Fruit fly (Drosophila melanogaster) whole organism, embryonic: ENCODE data around the gene CG3457.

Experiments used
- Antp ChIP-seq: fragments of 200-800 bp; sonication (Bioruptor generic); optimal IDR thresholded peaks from 3 replicates; lab custom pipeline; 2016; ENCODE audit warnings: missing biosample characterization, missing genetic modification characterization
- Atf3 ChIP-seq: fragments of 200-800 bp; sonication (Bioruptor generic); optimal IDR thresholded peaks from 3 replicates; lab custom pipeline; 2016; ENCODE audit warnings: missing biosample characterization, missing genetic modification characterization
- BEAF-32 ChIP-seq: fragments of 200-800 bp; sonication (Bioruptor generic); optimal IDR thresholded peaks from 3 replicates; lab custom pipeline; 2017; ENCODE audit warnings: missing biosample characterization, missing genetic modification characterization, mild to moderate bottlenecking, moderate library complexity, missing genetic modification reagents
- CG11093 ChIP-seq: fragments of 200-800 bp; sonication (Bioruptor generic); IDR thresholded peaks from 3 replicates; pipeline ENCODE4 v1.3.6; 2022; ENCODE audit warnings: missing biosample characterization, missing genetic modification characterization
- CG12299 ChIP-seq: fragments of 200-800 bp; sonication (Bioruptor generic); optimal IDR thresholded peaks from 2 replicates; lab custom pipeline; 2018; ENCODE audit warnings: missing biosample characterization, mild to moderate bottlenecking, missing genetic modification characterization
- CG13894 ChIP-seq: fragments of 200-800 bp; sonication (Bioruptor generic); optimal IDR thresholded peaks from 3 replicates; lab custom pipeline; 2018; ENCODE audit warnings: missing biosample characterization, mild to moderate bottlenecking, missing genetic modification characterization, moderate library complexity
- CG18262 ChIP-seq: fragments of 200-800 bp; optimal IDR thresholded peaks from 3 replicates; lab custom pipeline; 2019; ENCODE audit warnings: missing biosample characterization, mild to moderate bottlenecking, missing genetic modification characterization, moderate library complexity
- CG2199 ChIP-seq: fragments of 200-800 bp; sonication (Bioruptor generic); IDR thresholded peaks from 3 replicates; pipeline ENCODE4 v1.3.6; 2022; ENCODE audit warnings: missing biosample characterization, missing genetic modification characterization
- CG31365 ChIP-seq: fragments of 200-800 bp; sonication (Bioruptor generic); optimal IDR thresholded peaks from 2 replicates; lab custom pipeline; 2018; ENCODE audit warnings: missing biosample characterization, mild to moderate bottlenecking, missing genetic modification characterization
- CG6683 ChIP-seq: fragments of 200-800 bp; sonication (Bioruptor generic); optimal IDR thresholded peaks from 2 replicates; lab custom pipeline; 2017; ENCODE audit warnings: missing biosample characterization, mild to moderate bottlenecking, missing genetic modification characterization, missing genetic modification reagents
- CG6791 ChIP-seq: fragments of 200-800 bp; sonication (Bioruptor generic); IDR thresholded peaks from 3 replicates; pipeline ENCODE4 v1.3.6; 2022; ENCODE audit warnings: missing biosample characterization, missing genetic modification characterization; ENCODE audit not compliant: partially characterized antibody
- CG9932 ChIP-seq: fragments of 200-800 bp; sonication (Bioruptor generic); IDR thresholded peaks from 2 replicates; pipeline ENCODE4 v1.3.6; 2022; ENCODE audit warnings: missing biosample characterization, missing genetic modification characterization
- Camta ChIP-seq: fragments of 200-800 bp; sonication (Bioruptor generic); optimal IDR thresholded peaks from 2 replicates; lab custom pipeline; 2016; ENCODE audit warnings: missing biosample characterization, missing genetic modification characterization
- CoRest ChIP-seq: fragments of 200-800 bp; sonication (Bioruptor generic); optimal IDR thresholded peaks from 3 replicates; lab custom pipeline; 2018; ENCODE audit warnings: missing biosample characterization, mild to moderate bottlenecking, missing genetic modification characterization, moderate library complexity
- Dip2 ChIP-seq: fragments of 200-800 bp; sonication (Bioruptor generic); IDR thresholded peaks from 2 replicates; pipeline ENCODE4 v1.3.6; 2022; ENCODE audit warnings: missing biosample characterization, missing genetic modification characterization
- Doc2 ChIP-seq: fragments of 200-800 bp; sonication (Bioruptor generic); IDR thresholded peaks from 2 replicates; pipeline ENCODE4 v1.3.6; 2022; ENCODE audit warnings: missing biosample characterization, missing genetic modification characterization
- Dref ChIP-seq: fragments of 200-800 bp; sonication (Bioruptor generic); IDR thresholded peaks from 2 replicates; pipeline ENCODE4 v1.3.6; 2022; ENCODE audit warnings: missing biosample characterization, missing genetic modification characterization
- Fer1 ChIP-seq: fragments of 200-800 bp; sonication (Bioruptor generic); optimal IDR thresholded peaks from 2 replicates; lab custom pipeline; 2017; ENCODE audit warnings: missing biosample characterization, mild to moderate bottlenecking, missing genetic modification characterization
- Gug ChIP-seq: fragments of 200-800 bp; sonication (Bioruptor generic); IDR thresholded peaks from 4 replicates; pipeline ENCODE4 v1.3.6; 2022; ENCODE audit warnings: missing biosample characterization, missing genetic modification characterization
- HLH3B ChIP-seq: fragments of 200-800 bp; sonication (Bioruptor generic); IDR thresholded peaks from 2 replicates; pipeline ENCODE4 v1.3.6; 2022; ENCODE audit warnings: missing biosample characterization, missing genetic modification characterization
- Hr51 ChIP-seq, 2 experiments: fragments of 200-800 bp; sonication (Bioruptor generic); optimal IDR thresholded peaks; 2 replicates in 1 of 2; 3 replicates in 1 of 2; lab custom pipeline; 2016 to 2018; ENCODE audit warnings: missing biosample characterization in 2 of 2, missing genetic modification characterization in 2 of 2, mild to moderate bottlenecking in 1 of 2, moderate library complexity in 1 of 2
- Mad ChIP-seq: fragments of 200-800 bp; sonication (Bioruptor generic); optimal IDR thresholded peaks from 2 replicates; lab custom pipeline; 2016; ENCODE audit warnings: missing biosample characterization, missing genetic modification characterization
- Mrtf ChIP-seq: fragments of 200-800 bp; sonication (Bioruptor generic); IDR thresholded peaks from 3 replicates; pipeline ENCODE4 v1.3.6; 2022; ENCODE audit warnings: missing biosample characterization, missing genetic modification characterization
- NC2β ChIP-seq: fragments of 200-800 bp; sonication (Bioruptor generic); optimal IDR thresholded peaks from 2 replicates; lab custom pipeline; 2016; ENCODE audit warnings: missing biosample characterization, missing genetic modification characterization
- Nf-YA ChIP-seq: fragments of 200-800 bp; sonication (Bioruptor generic); IDR thresholded peaks from 2 replicates; pipeline ENCODE4 v1.3.6; 2022; ENCODE audit warnings: missing biosample characterization, missing genetic modification characterization
- Opbp ChIP-seq: fragments of 200-800 bp; sonication (Bioruptor generic); IDR thresholded peaks from 3 replicates; pipeline ENCODE4 v1.3.6; 2022; ENCODE audit warnings: missing biosample characterization, missing genetic modification characterization; ENCODE audit not compliant: partially characterized antibody
- Optix ChIP-seq: fragments of 200-800 bp; sonication (Bioruptor generic); IDR thresholded peaks from 3 replicates; pipeline ENCODE4 v1.3.6; 2022; ENCODE audit warnings: missing biosample characterization, missing genetic modification characterization
- Spps ChIP-seq: fragments of 200-800 bp; sonication (Bioruptor generic); optimal IDR thresholded peaks from 2 replicates; lab custom pipeline; 2018; ENCODE audit warnings: missing biosample characterization, mild to moderate bottlenecking, missing genetic modification characterization
- Stat92E ChIP-seq, 3 experiments: fragments of >200 bp in 2 of 3; fragments of 200-800 bp in 1 of 3; sonication (Bioruptor generic) in 1 of 3; optimal IDR thresholded peaks; 2 replicates each; lab custom pipeline; 2017 to 2019; ENCODE audit warnings: missing biosample characterization in 3 of 3, missing genetic modification characterization in 3 of 3, mild to moderate bottlenecking in 1 of 3, moderate library complexity in 1 of 3
- Xbp1 ChIP-seq: fragments of 200-800 bp; sonication (Bioruptor generic); optimal IDR thresholded peaks from 3 replicates; lab custom pipeline; 2016; ENCODE audit warnings: missing biosample characterization, mild to moderate bottlenecking, missing genetic modification characterization
- ap ChIP-seq: fragments of 200-800 bp; sonication (Bioruptor generic); IDR thresholded peaks from 2 replicates; pipeline ENCODE4 v1.3.6; 2022; ENCODE audit warnings: missing biosample characterization, missing genetic modification characterization
- ara ChIP-seq: fragments of 200-800 bp; sonication (Bioruptor generic); IDR thresholded peaks from 2 replicates; pipeline ENCODE4 v1.3.6; 2022; ENCODE audit warnings: missing biosample characterization, missing genetic modification characterization
- bab2 ChIP-seq: fragments of 200-800 bp; sonication (Bioruptor generic); optimal IDR thresholded peaks from 2 replicates; lab custom pipeline; 2016; ENCODE audit warnings: missing biosample characterization, missing genetic modification characterization
- bcd ChIP-seq: fragments of 200-800 bp; sonication (Bioruptor generic); optimal IDR thresholded peaks from 2 replicates; lab custom pipeline; 2017; ENCODE audit warnings: missing biosample characterization, mild to moderate bottlenecking, missing genetic modification characterization
- cato ChIP-seq: fragments of 200-800 bp; sonication (Bioruptor generic); optimal IDR thresholded peaks from 2 replicates; lab custom pipeline; 2016; ENCODE audit warnings: missing biosample characterization, missing genetic modification characterization, borderline replicate concordance
- chm ChIP-seq: fragments of 200-800 bp; sonication (Bioruptor generic); IDR thresholded peaks from 2 replicates; pipeline ENCODE4 v1.3.6; 2022; ENCODE audit warnings: missing biosample characterization, missing genetic modification characterization
- emc ChIP-seq: fragments of 200-800 bp; sonication (Bioruptor generic); optimal IDR thresholded peaks from 2 replicates; lab custom pipeline; 2016; ENCODE audit warnings: missing biosample characterization, missing genetic modification characterization
- hb ChIP-seq: fragments of 200-800 bp; sonication (Bioruptor generic); IDR thresholded peaks from 3 replicates; pipeline ENCODE4 v1.3.6; 2022; ENCODE audit warnings: missing biosample characterization, missing genetic modification characterization; ENCODE audit not compliant: partially characterized antibody
- hbn ChIP-seq: fragments of 200-800 bp; sonication (Bioruptor generic); IDR thresholded peaks from 2 replicates; pipeline ENCODE4 v1.3.6; 2022; ENCODE audit warnings: missing biosample characterization, missing genetic modification characterization; ENCODE audit not compliant: partially characterized antibody
- her ChIP-seq: fragments of 200-800 bp; sonication (Bioruptor generic); optimal IDR thresholded peaks from 2 replicates; lab custom pipeline; 2016; ENCODE audit warnings: missing biosample characterization, missing genetic modification characterization
- jigr1 ChIP-seq: fragments of 200-800 bp; sonication (Bioruptor generic); IDR thresholded peaks from 3 replicates; pipeline ENCODE4 v1.3.6; 2022; ENCODE audit warnings: missing biosample characterization, missing genetic modification characterization
- kay ChIP-seq: fragments of 200-800 bp; sonication (Bioruptor generic); optimal IDR thresholded peaks from 2 replicates; lab custom pipeline; 2016; ENCODE audit warnings: missing biosample characterization, missing genetic modification characterization
- luna ChIP-seq: fragments of 200-800 bp; sonication (Bioruptor generic); optimal IDR thresholded peaks from 2 replicates; lab custom pipeline; 2016; ENCODE audit warnings: missing biosample characterization, missing genetic modification characterization
- nom ChIP-seq: fragments of 200-800 bp; sonication (Bioruptor generic); optimal IDR thresholded peaks from 2 replicates; lab custom pipeline; 2017; ENCODE audit warnings: missing biosample characterization, missing genetic modification characterization, mild to moderate bottlenecking, moderate library complexity, missing genetic modification reagents
- org-1 ChIP-seq: fragments of 200-800 bp; sonication (Bioruptor generic); optimal IDR thresholded peaks from 2 replicates; lab custom pipeline; 2017; ENCODE audit warnings: missing biosample characterization, missing genetic modification characterization
- sc ChIP-seq, 3 experiments: fragments of >200 bp in 2 of 3; fragments of 200-800 bp in 1 of 3; sonication (Bioruptor generic) in 1 of 3; optimal IDR thresholded peaks; 2 replicates in 2 of 3; 3 replicates in 1 of 3; lab custom pipeline; 2017; ENCODE audit warnings: mild to moderate bottlenecking in 1 of 3, missing biosample characterization in 1 of 3, missing genetic modification characterization in 1 of 3, missing genetic modification reagents in 1 of 3
- sens ChIP-seq: fragments of 200-800 bp; sonication (Bioruptor generic); peaks from one replicate; lab custom pipeline; 2016; ENCODE audit warnings: missing biosample characterization, missing genetic modification characterization
- sim ChIP-seq: fragments of 200-800 bp; sonication (Bioruptor generic); IDR thresholded peaks from 2 replicates; pipeline ENCODE4 v1.3.6; 2022; ENCODE audit warnings: missing biosample characterization, missing genetic modification characterization
- tgo ChIP-seq: fragments of 200-800 bp; sonication (Bioruptor generic); IDR thresholded peaks from 3 replicates; pipeline ENCODE4 v1.3.6; 2022; ENCODE audit warnings: missing biosample characterization, missing genetic modification characterization
- tx ChIP-seq: fragments of 200-800 bp; sonication (Bioruptor generic); optimal IDR thresholded peaks from 2 replicates; lab custom pipeline; 2016; ENCODE audit warnings: missing biosample characterization, missing genetic modification characterization
- yki ChIP-seq: fragments of >200 bp; optimal IDR thresholded peaks from 3 replicates; lab custom pipeline; 2018

The CG3457 gene

dm6 chrX:2166129-2166528, 21.5 kb upstream of the CG3457 start (continued):
- TF ChIP-seq CG31365 (tag; lab: Kevin White, UChicago) (no peak), Mad (GFP tag; lab: Kevin White, UChicago) (no peak), cato (GFP tag; lab: Kevin White, UChicago) (no peak), nom (GFP tag; lab: Kevin White, UChicago) (no peak), bab2 (peak; percentile 40), bcd (GFP tag; lab: Kevin White, UChicago) (peak; percentile 53), jigr1 (GFP tag; lab: Robert Waterston, UW) (no peak), Nf-YA (GFP tag; lab: Robert Waterston, UW) (peak; percentile 47; the same call in 1 of the 2 replicates), Dref (GFP tag; lab: Robert Waterston, UW) (no peak), chm (GFP tag; lab: Robert Waterston, UW) (no peak), Mrtf (GFP tag; lab: Robert Waterston, UW) (no peak), hb (GFP tag; lab: Robert Waterston, UW) (no peak), CG6683 (no peak), Opbp (GFP tag; lab: Robert Waterston, UW) (no peak), org-1 (peak; percentile 27), yki (lab: Kevin White, UChicago) (no peak), CG18262 (tag; lab: Kevin White, UChicago) (peak; percentile 36), hbn (GFP tag; lab: Robert Waterston, UW) (no peak), CG13894 (tag; lab: Kevin White, UChicago) (no peak), Stat92E (GFP tag; optimal IDR thresholded peaks at IDR 0.05; lab: Kevin White, UChicago) (no peak), CoRest (peak; percentile 3), emc (GFP tag; lab: Kevin White, UChicago) (no peak), CG6791 (GFP tag; lab: Robert Waterston, UW) (no peak), Doc2 (no peak), Atf3 (no peak), luna (GFP tag; lab: Kevin White, UChicago) (no peak), sc (optimal IDR thresholded peaks at IDR 0.05; lab: Kevin White, UChicago) (no peak), sc (GFP tag; optimal IDR thresholded peaks at IDR 0.05; lab: Kevin White, UChicago) (peak; percentile 21), kay (GFP tag; lab: Kevin White, UChicago) (no peak), NC2β (GFP tag; lab: Kevin White, UChicago) (peak; percentile 35), sens (GFP tag; lab: Kevin White, UChicago) (peak; percentile 66), ap (peak; percentile 38; the same call in 1 of the 2 replicates), Gug (peak; percentile 59; the same call in 3 of the 4 replicates), HLH3B (peak; percentile 83), sim (no peak), Fer1 (no peak), Xbp1 (peak; percentile 53), Dip2 (GFP tag; lab: Robert Waterston, UW) (no peak), her (GFP tag; lab: Kevin White, UChicago) (no peak), ara (GFP tag; lab: Robert Waterston, UW) (no peak), Hr51 (GFP tag; optimal IDR thresholded peaks at IDR 0.05; lab: Kevin White, UChicago) (peak in 1 of 2 experiments; percentile 36), BEAF-32 (no peak), CG2199 (no peak), CG11093 (no peak), Optix (peak; percentile 65; the same call in 2 of the 3 replicates), Antp (GFP tag; lab: Kevin White, UChicago) (no peak), tgo (GFP tag; lab: Robert Waterston, UW) (0 out of 3 replicates have a peak, but pooled peaks have one; percentile 26), Spps (tag; lab: Kevin White, UChicago) (no peak), Camta (no peak), CG9932 (no peak), CG12299 (tag; lab: Kevin White, UChicago) (no peak), tx (GFP tag; lab: Kevin White, UChicago) (no peak)
